Worm (Caenorhabditis elegans) whole organism, early embryonic: ENCODE measurements around the gene ZC116.1.

ENCODE experiments used
- aly-1 ChIP-seq: sonication (generic microtip); optimal IDR thresholded peaks from 2 replicates; lab custom pipeline; 2016; ENCODE audit warnings: missing genetic modification characterization, missing compliant biosample characterization
- ceh-13 ChIP-seq: fragments of 200-800 bp; sonication (Bioruptor generic); optimal IDR thresholded peaks from 2 replicates; lab custom pipeline; 2018; ENCODE audit warnings: mild to moderate bottlenecking, missing genetic modification characterization, missing compliant biosample characterization
- ceh-36 ChIP-seq: sonication (generic microtip); optimal IDR thresholded peaks from 2 replicates; lab custom pipeline; 2016; ENCODE audit warnings: missing genetic modification characterization, inconsistent platforms, missing compliant biosample characterization

- peak; percentile 80 for TF ChIP-seq aly-1 (tag; lab: Kevin White, UChicago)
- TF ChIP-seq ceh-13 (GFP tag; lab: Kevin White, UChicago): peak; percentile 62
- TF ChIP-seq ceh-36 (tag; lab: Kevin White, UChicago): peak; percentile 45
These were observed 12.8 kb upstream of the ZC116.1 start for ce11 chrV:12596795-12597194.
